Fruit fly (Drosophila melanogaster): ENCODE results near the gene cv-d.
"Not testable (repeated sequence)": the region's sequence is repeated elsewhere in the genome, so short reads cannot be mapped to it uniquely, and the experiment has no call there.

dm6 chr3R:15901097-15901709 is 47.8 kb upstream of the cv-d start:
- not testable (repeated sequence) for TF ChIP-seq Dfd (GFP tag; optimal IDR thresholded peaks at IDR 0.05); CG8478 (optimal IDR thresholded peaks at IDR 0.05); maf-S (GFP tag; optimal IDR thresholded peaks at IDR 0.05); Mad (GFP tag; optimal IDR thresholded peaks at IDR 0.05); CG8924 (tag; optimal IDR thresholded peaks at IDR 0.05); shn (GFP tag; optimal IDR thresholded peaks at IDR 0.05); salm (tag; optimal IDR thresholded peaks at IDR 0.05); CG1647 (GFP tag; optimal IDR thresholded peaks at IDR 0.05); ken (GFP tag; IDR thresholded peaks at IDR 0.05)
